Worm (Caenorhabditis elegans) whole organism, L4/young adult: ENCODE data around the gene hlh-8.

Experiments
- W03F9.2 ChIP-seq: fragments of 150-350 bp; optimal IDR thresholded peaks from 2 replicates; lab custom pipeline; 2014; ENCODE audit warnings: missing biosample characterization, missing genetic modification characterization
- him-1 ChIP-seq: sonication (generic microtip); optimal IDR thresholded peaks from 2 replicates; lab custom pipeline; 2016; ENCODE audit warnings: missing genotype, missing genetic modification reagents, missing genetic modification characterization, missing compliant biosample characterization

ce11 chrX:8139146-8139545 lies 22.9 kb downstream of the hlh-8 start, which contains the start of gene C02B8.3:
- TF ChIP-seq him-1 (tag; lab: Kevin White, UChicago) = no peak
- no peak for TF ChIP-seq W03F9.2 (tag; lab: Kevin White, UChicago)
